Worm (Caenorhabditis elegans) whole organism, young adult: ENCODE data around the gene Y39G8B.2.
"Not testable (repeated sequence)": the region's sequence is repeated elsewhere in the genome, so short reads cannot be mapped to it uniquely, and the experiment has no call there.

ENCODE experiments used
- efl-1 ChIP-seq: fragments of 150-350 bp; optimal IDR thresholded peaks from 2 replicates; lab custom pipeline; 2014; ENCODE audit warnings: missing biosample characterization, missing genetic modification reagents, missing genetic modification characterization
- sdz-38 ChIP-seq: sonication (generic microtip); optimal IDR thresholded peaks from 2 replicates; lab custom pipeline; 2016; ENCODE audit warnings: missing genotype, missing genetic modification characterization, missing compliant biosample characterization

ce11 chrII:13946455-13947093 is 29.4 kb downstream of the Y39G8B.2 start:
- not testable (repeated sequence) for TF ChIP-seq sdz-38 (tag; lab: Kevin White, UChicago); efl-1 (GFP tag; lab: Kevin White, UChicago)
